Worm (Caenorhabditis elegans): Measurements from ENCODE around the gene pin-2.

The pin-2 gene

DNA sequence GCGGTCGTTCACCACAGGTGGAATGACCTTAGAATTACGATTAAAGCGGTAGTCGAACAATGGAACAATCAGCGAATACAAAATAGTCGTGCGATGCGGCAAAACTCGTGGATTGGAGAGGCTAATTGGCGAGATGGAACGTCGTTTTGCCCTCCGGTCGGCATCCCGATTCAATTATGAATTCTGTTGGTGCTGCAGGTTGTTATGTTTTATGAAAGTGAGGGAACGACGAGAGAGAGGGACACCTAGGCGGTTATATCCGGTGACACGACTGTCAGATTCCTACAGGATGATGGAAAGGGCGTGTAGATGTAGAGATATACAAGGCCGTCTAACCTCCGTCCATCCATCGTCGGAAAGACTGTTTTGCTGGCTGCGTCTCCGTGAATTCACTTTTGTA, 23.0 kb downstream of the pin-2 start:
- no peak for TF ChIP-seq lsl-1 (GFP tag; optimal IDR thresholded peaks at IDR 0.05)
- peak; percentile 53 for TF ChIP-seq zfh-2 (GFP tag; conservative IDR thresholded peaks at IDR 0.05)
- no peak for TF ChIP-seq sdz-38 (tag; optimal IDR thresholded peaks at IDR 0.05)

DNA sequence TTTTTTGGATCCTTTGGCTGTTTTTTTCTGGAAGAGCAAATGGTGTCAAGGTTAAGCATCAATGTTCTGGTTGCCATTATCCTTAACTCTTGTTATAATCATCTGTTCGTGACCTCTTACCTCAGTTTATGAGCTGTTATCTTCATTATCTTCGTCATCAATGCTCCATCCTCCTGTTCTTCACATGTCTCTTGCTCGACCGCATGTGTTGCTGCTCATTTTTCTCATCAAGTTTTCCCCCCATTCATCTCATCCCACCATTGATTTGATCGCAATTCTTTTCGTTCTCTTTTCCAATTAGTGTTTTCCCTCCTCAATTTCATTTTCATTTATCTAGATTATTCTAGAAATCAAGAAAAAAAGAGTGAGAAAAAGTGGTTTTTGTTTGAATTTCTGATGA, 23.9 kb downstream of the pin-2 start:
- no peak for TF ChIP-seq bed-2 (GFP tag; IDR thresholded peaks at IDR 0.05)
- no peak for TF ChIP-seq F55B11.4 (tag; optimal IDR thresholded peaks at IDR 0.05; ENCODE audit: borderline replicate concordance, insufficient read depth)
- no peak for TF ChIP-seq D2030.7 (GFP tag; IDR thresholded peaks at IDR 0.05)
- no peak for TF ChIP-seq athp-1 (tag; optimal IDR thresholded peaks at IDR 0.05)
- TF ChIP-seq somi-1 (GFP tag; optimal IDR thresholded peaks at IDR 0.05) = no peak
- TF ChIP-seq tbx-9 (tag; optimal IDR thresholded peaks at IDR 0.05; ENCODE audit: borderline replicate concordance) = no peak
- TF ChIP-seq snpc-3.4 (tag; optimal IDR thresholded peaks at IDR 0.05) = no peak
- TF ChIP-seq ets-4 (GFP tag; optimal IDR thresholded peaks at IDR 0.05) = no peak

DNA sequence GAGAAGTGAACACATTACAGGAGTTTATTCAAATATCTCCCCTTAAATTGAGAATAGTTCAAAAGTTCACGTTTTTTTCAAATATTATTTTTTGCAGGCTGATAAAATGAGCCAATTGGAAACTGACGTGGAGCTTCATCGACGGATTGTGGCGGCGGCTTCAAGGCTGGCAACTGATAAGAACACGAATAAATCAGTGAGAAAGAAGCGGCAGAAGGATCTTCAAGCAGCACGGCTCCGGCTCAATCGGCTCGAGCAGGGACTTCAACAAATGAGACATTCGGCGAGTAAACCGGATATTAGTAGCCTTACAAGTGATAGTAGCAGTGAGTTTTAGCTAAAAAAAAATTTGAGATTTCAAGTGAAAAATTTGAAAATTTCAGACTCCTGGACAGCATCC, 31.7 kb downstream of the pin-2 start, which contains the start of gene M02B1.4:
TSS of gene M02B1.4 (minus strand) at position 9 of the 400 bp plus-strand sequence.
- TF ChIP-seq egl-18 (GFP tag; IDR thresholded peaks at IDR 0.05) = no peak
- no peak for TF ChIP-seq ZK185.1 (tag; optimal IDR thresholded peaks at IDR 0.05; ENCODE audit: poor library complexity, severe bottlenecking)
- TF ChIP-seq F37B4.10 (GFP tag; IDR thresholded peaks at IDR 0.05) = no peak
- TF ChIP-seq ccch-3 (GFP tag; optimal IDR thresholded peaks at IDR 0.05) = no peak
- no peak for TF ChIP-seq C06A6.2 (GFP tag; conservative IDR thresholded peaks at IDR 0.05)
- TF ChIP-seq die-1 (tag; optimal IDR thresholded peaks at IDR 0.05) = no peak
- TF ChIP-seq let-607 (tag; optimal IDR thresholded peaks at IDR 0.05) = no peak
- no peak for TF ChIP-seq snpc-1.3 (tag; optimal IDR thresholded peaks at IDR 0.05; ENCODE audit: insufficient read depth)
- no peak for TF ChIP-seq chd-7 (tag; optimal IDR thresholded peaks at IDR 0.05)
- TF ChIP-seq attf-5 (GFP tag; optimal IDR thresholded peaks at IDR 0.05) = no peak
- no peak for TF ChIP-seq hlh-26 (GFP tag; conservative IDR thresholded peaks at IDR 0.05)
- TF ChIP-seq aptf-3 (GFP tag; IDR thresholded peaks at IDR 0.05) = no peak
- TF ChIP-seq ztf-18 (tag; optimal IDR thresholded peaks at IDR 0.05) = no peak
- TF ChIP-seq mcd-1 (GFP tag; IDR thresholded peaks at IDR 0.05) = no peak
- no peak for TF ChIP-seq F55B11.4 (tag; optimal IDR thresholded peaks at IDR 0.05; ENCODE audit: borderline replicate concordance, insufficient read depth)
- no peak for TF ChIP-seq gei-17 (GFP tag; optimal IDR thresholded peaks at IDR 0.05)
- TF ChIP-seq F10E7.11 (tag; optimal IDR thresholded peaks at IDR 0.05) = no peak

DNA sequence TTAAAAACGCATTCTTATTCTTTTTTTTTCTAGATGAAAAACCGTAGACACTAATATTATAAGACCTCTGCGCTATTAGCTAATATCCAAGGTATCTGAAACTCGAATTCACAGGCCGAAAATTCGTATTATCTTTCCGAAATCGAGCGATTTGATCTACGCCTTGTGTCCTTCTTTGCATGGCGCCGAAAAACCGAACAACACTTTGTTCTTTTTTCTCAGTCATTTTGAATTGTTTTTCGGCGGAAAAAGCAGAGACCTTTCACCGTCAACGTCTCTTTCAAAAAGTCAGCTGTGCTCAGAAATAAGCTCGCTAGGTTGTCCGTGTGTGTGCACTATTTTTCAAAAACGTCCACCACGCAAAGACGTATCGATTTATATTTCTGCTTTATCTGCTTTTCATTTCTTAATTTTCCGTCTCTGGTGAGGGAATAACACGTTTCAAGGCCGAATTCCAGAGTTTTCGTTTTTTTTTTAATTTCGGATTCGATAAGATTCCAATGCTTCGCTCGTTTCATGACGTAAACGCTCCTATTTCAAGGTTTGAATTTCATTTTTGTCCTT, 37.3 kb downstream of the pin-2 start:
- TF ChIP-seq fkh-3 (tag; optimal IDR thresholded peaks at IDR 0.05) (no peak), lin-26 (GFP tag; IDR thresholded peaks at IDR 0.05) (no peak), snpc-3.4 (tag; optimal IDR thresholded peaks at IDR 0.05) (peak; percentile 0), aptf-2 (GFP tag; conservative IDR thresholded peaks at IDR 0.05) (no peak), tlf-1 (GFP tag; optimal IDR thresholded peaks at IDR 0.05) (no peak), efl-1 (GFP tag; optimal IDR thresholded peaks at IDR 0.05) (peak; percentile 68), hmg-1.2 (GFP tag; IDR thresholded peaks at IDR 0.05) (0 out of 2 replicates have a peak, but pooled peaks have one; percentile 8), madf-6 (GFP tag; IDR thresholded peaks at IDR 0.05) (peak; percentile 61), ztf-25 (GFP tag; IDR thresholded peaks at IDR 0.05) (0 out of 2 replicates have a peak, but pooled peaks have one; percentile 16)
